Fruit fly (Drosophila melanogaster) whole organism, prepupa: ENCODE measurements around the gene CG13239.

Source experiments
- Blimp-1 ChIP-seq: fragments of 200-800 bp; sonication (Bioruptor generic); optimal IDR thresholded peaks from 3 replicates; lab custom pipeline; 2017; ENCODE audit warnings: missing biosample characterization, missing genetic modification characterization, mild to moderate bottlenecking, moderate library complexity, missing genetic modification reagents
- CG10631 ChIP-seq: fragments of 200-800 bp; sonication (Bioruptor generic); optimal IDR thresholded peaks from 2 replicates; lab custom pipeline; 2016; ENCODE audit warnings: missing biosample characterization, missing genetic modification characterization
- CG10669 ChIP-seq: fragments of 200-800 bp; sonication (Bioruptor generic); optimal IDR thresholded peaks from 3 replicates; lab custom pipeline; 2018; ENCODE audit warnings: missing biosample characterization, mild to moderate bottlenecking, missing genetic modification characterization, moderate library complexity
- CG11294 ChIP-seq: fragments of 200-800 bp; sonication (Bioruptor generic); IDR thresholded peaks from 2 replicates; pipeline ENCODE4 v1.3.6; 2022; ENCODE audit warnings: missing biosample characterization, missing genetic modification characterization
- CG11762 ChIP-seq: fragments of 200-800 bp; sonication (Bioruptor generic); optimal IDR thresholded peaks from 3 replicates; lab custom pipeline; 2016; ENCODE audit warnings: missing biosample characterization, missing genetic modification characterization; ENCODE audit not compliant: insufficient read depth
- CG11902 ChIP-seq: fragments of 200-800 bp; sonication (Bioruptor generic); optimal IDR thresholded peaks from 3 replicates; lab custom pipeline; 2016; ENCODE audit warnings: missing biosample characterization, missing genetic modification characterization
- CG15336 ChIP-seq: fragments of 200-800 bp; sonication (Bioruptor generic); IDR thresholded peaks from 2 replicates; pipeline ENCODE4 v1.3.6; 2022; ENCODE audit warnings: missing biosample characterization, missing genetic modification characterization
- CG1621 ChIP-seq: fragments of 200-800 bp; sonication (Bioruptor generic); optimal IDR thresholded peaks from 3 replicates; lab custom pipeline; 2018; ENCODE audit warnings: missing biosample characterization, mild to moderate bottlenecking, missing genetic modification characterization
- CG16779 ChIP-seq: fragments of 200-800 bp; sonication (Bioruptor generic); optimal IDR thresholded peaks from 3 replicates; lab custom pipeline; 2017; ENCODE audit warnings: missing biosample characterization, mild to moderate bottlenecking, missing genetic modification characterization
- CG31627 ChIP-seq: fragments of 200-800 bp; sonication (Bioruptor generic); optimal IDR thresholded peaks from 3 replicates; lab custom pipeline; 2016; ENCODE audit warnings: missing biosample characterization, missing genetic modification characterization
- CG32006 ChIP-seq: fragments of 200-800 bp; sonication (Bioruptor generic); optimal IDR thresholded peaks from 3 replicates; lab custom pipeline; 2017; ENCODE audit warnings: missing biosample characterization, mild to moderate bottlenecking, missing genetic modification characterization
- CG34406 ChIP-seq: fragments of 200-800 bp; sonication (Bioruptor generic); optimal IDR thresholded peaks from 3 replicates; lab custom pipeline; 2016; ENCODE audit warnings: missing biosample characterization, missing genetic modification characterization
- CG4318 ChIP-seq: fragments of 200-800 bp; sonication (Bioruptor generic); optimal IDR thresholded peaks from 3 replicates; lab custom pipeline; 2017; ENCODE audit warnings: missing biosample characterization, mild to moderate bottlenecking, missing genetic modification characterization
- CG6163 ChIP-seq: fragments of 200-800 bp; sonication (Bioruptor generic); IDR thresholded peaks from 3 replicates; pipeline ENCODE4 v1.3.6; 2022; ENCODE audit warnings: missing biosample characterization, missing genetic modification characterization
- CG6276 ChIP-seq: fragments of 200-800 bp; sonication (Bioruptor generic); optimal IDR thresholded peaks from 2 replicates; lab custom pipeline; 2017; ENCODE audit warnings: missing biosample characterization, mild to moderate bottlenecking, missing genetic modification characterization
- CG7368 ChIP-seq: fragments of 200-800 bp; sonication (Bioruptor generic); optimal IDR thresholded peaks from 3 replicates; lab custom pipeline; 2016; ENCODE audit warnings: missing biosample characterization, missing genetic modification characterization
- CG8319 ChIP-seq: fragments of 200-800 bp; sonication (Bioruptor generic); optimal IDR thresholded peaks from 3 replicates; lab custom pipeline; 2016; ENCODE audit warnings: missing biosample characterization, missing genetic modification characterization
- CG8632 ChIP-seq: fragments of 200-800 bp; sonication (Bioruptor generic); optimal IDR thresholded peaks from 3 replicates; lab custom pipeline; 2016; ENCODE audit warnings: missing biosample characterization, missing genetic modification characterization
- CG9139 ChIP-seq: fragments of 200-800 bp; sonication (Bioruptor generic); optimal IDR thresholded peaks from 3 replicates; lab custom pipeline; 2017; ENCODE audit warnings: missing biosample characterization, mild to moderate bottlenecking, missing genetic modification characterization
- Eip75B ChIP-seq: fragments of 200-800 bp; sonication (Bioruptor generic); optimal IDR thresholded peaks from 3 replicates; lab custom pipeline; 2016; ENCODE audit warnings: missing biosample characterization, missing genetic modification characterization
- Eip78C ChIP-seq: fragments of 200-800 bp; sonication (Bioruptor generic); peaks from one replicate; lab custom pipeline; 2016; ENCODE audit warnings: missing biosample characterization, missing genetic modification characterization
- Eip93F ChIP-seq: fragments of 200-800 bp; sonication (Bioruptor generic); optimal IDR thresholded peaks from 2 replicates; lab custom pipeline; 2016; ENCODE audit warnings: missing biosample characterization, mild to moderate bottlenecking, missing genetic modification characterization
- Ets96B ChIP-seq: fragments of 200-800 bp; optimal IDR thresholded peaks from 2 replicates; lab custom pipeline; 2019; ENCODE audit warnings: missing biosample characterization, mild to moderate bottlenecking, missing genetic modification characterization, moderate library complexity
- Gug ChIP-seq: fragments of 200-800 bp; sonication (Bioruptor generic); IDR thresholded peaks from 2 replicates; pipeline ENCODE4 v1.3.6; 2022; ENCODE audit warnings: missing biosample characterization, missing genetic modification characterization
- Hr38 ChIP-seq: sonication (Bioruptor generic); optimal IDR thresholded peaks from 2 replicates; lab custom pipeline; 2016; ENCODE audit warnings: missing biosample characterization, missing genetic modification characterization
- Hr39 ChIP-seq: fragments of 200-800 bp; sonication (Bioruptor generic); optimal IDR thresholded peaks from 2 replicates; lab custom pipeline; 2016; ENCODE audit warnings: missing biosample characterization, missing genetic modification characterization
- Hr4 ChIP-seq: fragments of 200-800 bp; sonication (Bioruptor generic); optimal IDR thresholded peaks from 3 replicates; lab custom pipeline; 2016; ENCODE audit warnings: missing biosample characterization, missing genetic modification characterization
- Met ChIP-seq: fragments of 200-800 bp; sonication (Bioruptor generic); optimal IDR thresholded peaks from 3 replicates; lab custom pipeline; 2016; ENCODE audit warnings: missing biosample characterization, missing genetic modification characterization
- OdsH ChIP-seq: fragments of 200-800 bp; sonication (Bioruptor generic); optimal IDR thresholded peaks from 3 replicates; lab custom pipeline; 2016; ENCODE audit warnings: missing biosample characterization, missing genetic modification characterization
- Sox102F ChIP-seq: fragments of 200-800 bp; sonication (Bioruptor generic); optimal IDR thresholded peaks from 2 replicates; lab custom pipeline; 2016; ENCODE audit warnings: missing biosample characterization, mild to moderate bottlenecking, missing genetic modification characterization
- Sox15 ChIP-seq: fragments of 200-800 bp; sonication (Bioruptor generic); optimal IDR thresholded peaks from 3 replicates; lab custom pipeline; 2016; ENCODE audit warnings: missing biosample characterization, missing genetic modification characterization
- achi ChIP-seq: fragments of 200-800 bp; sonication (Bioruptor generic); optimal IDR thresholded peaks from 3 replicates; lab custom pipeline; 2016; ENCODE audit warnings: missing biosample characterization, missing genetic modification characterization
- acj6 ChIP-seq: fragments of 200-800 bp; sonication (Bioruptor generic); optimal IDR thresholded peaks from 3 replicates; lab custom pipeline; 2016; ENCODE audit warnings: missing biosample characterization, missing genetic modification characterization
- cyc ChIP-seq: fragments of 200-800 bp; sonication (Bioruptor generic); optimal IDR thresholded peaks from 3 replicates; lab custom pipeline; 2016; ENCODE audit warnings: missing biosample characterization, missing genetic modification characterization
- dac ChIP-seq: fragments of 200-800 bp; sonication (Bioruptor generic); optimal IDR thresholded peaks from 2 replicates; lab custom pipeline; 2017; ENCODE audit warnings: missing biosample characterization, mild to moderate bottlenecking, missing genetic modification characterization
- dsx ChIP-seq: fragments of 200-800 bp; optimal IDR thresholded peaks from 3 replicates; lab custom pipeline; 2019; ENCODE audit warnings: missing biosample characterization, mild to moderate bottlenecking, missing genetic modification characterization, moderate library complexity; ENCODE audit not compliant: poor library complexity, severe bottlenecking
- eg ChIP-seq: fragments of 200-800 bp; sonication (Bioruptor generic); IDR thresholded peaks from 3 replicates; pipeline ENCODE4 v1.3.6; 2022; ENCODE audit warnings: missing biosample characterization, missing genetic modification characterization
- esn ChIP-seq: fragments of 200-800 bp; sonication (Bioruptor generic); optimal IDR thresholded peaks from 2 replicates; lab custom pipeline; 2016; ENCODE audit warnings: missing biosample characterization, mild to moderate bottlenecking, missing genetic modification characterization, moderate library complexity
- fd59A ChIP-seq: fragments of 200-800 bp; sonication (Bioruptor generic); optimal IDR thresholded peaks from 2 replicates; lab custom pipeline; 2017; ENCODE audit warnings: missing biosample characterization, mild to moderate bottlenecking, missing genetic modification characterization, missing genetic modification reagents
- fd85E ChIP-seq: fragments of 200-800 bp; sonication (Bioruptor generic); optimal IDR thresholded peaks from 3 replicates; lab custom pipeline; 2016; ENCODE audit warnings: missing biosample characterization, missing genetic modification characterization
- lz ChIP-seq: fragments of 200-800 bp; sonication (Bioruptor generic); optimal IDR thresholded peaks from 3 replicates; lab custom pipeline; 2016; ENCODE audit warnings: missing biosample characterization, missing genetic modification characterization
- net ChIP-seq: fragments of 200-800 bp; sonication (Bioruptor generic); optimal IDR thresholded peaks from 3 replicates; lab custom pipeline; 2016; ENCODE audit warnings: missing biosample characterization, missing genetic modification characterization
- pdm3 ChIP-seq: fragments of 200-800 bp; sonication (Bioruptor generic); optimal IDR thresholded peaks from 3 replicates; lab custom pipeline; 2016; ENCODE audit warnings: missing biosample characterization, missing genetic modification characterization
- spab ChIP-seq: fragments of 200-800 bp; sonication (Bioruptor generic); optimal IDR thresholded peaks from 2 replicates; lab custom pipeline; 2017; ENCODE audit warnings: missing biosample characterization, mild to moderate bottlenecking, missing genetic modification characterization, missing genetic modification reagents
- svp ChIP-seq: fragments of 200-800 bp; sonication (Bioruptor generic); peaks from one replicate; lab custom pipeline; 2016; ENCODE audit warnings: missing biosample characterization, missing genetic modification characterization
- topi ChIP-seq: fragments of 200-800 bp; sonication (Bioruptor generic); optimal IDR thresholded peaks from 3 replicates; lab custom pipeline; 2016; ENCODE audit warnings: missing biosample characterization, missing genetic modification characterization

The CG13239 gene

dm6 chr3L:22847679-22848118 is 12.9 kb upstream of the CG13239 start (continued):
- no peak for TF ChIP-seq CG11902 (GFP tag; lab: Kevin White, UChicago)
- TF ChIP-seq, all 60 proteins: peak for 20

DNA sequence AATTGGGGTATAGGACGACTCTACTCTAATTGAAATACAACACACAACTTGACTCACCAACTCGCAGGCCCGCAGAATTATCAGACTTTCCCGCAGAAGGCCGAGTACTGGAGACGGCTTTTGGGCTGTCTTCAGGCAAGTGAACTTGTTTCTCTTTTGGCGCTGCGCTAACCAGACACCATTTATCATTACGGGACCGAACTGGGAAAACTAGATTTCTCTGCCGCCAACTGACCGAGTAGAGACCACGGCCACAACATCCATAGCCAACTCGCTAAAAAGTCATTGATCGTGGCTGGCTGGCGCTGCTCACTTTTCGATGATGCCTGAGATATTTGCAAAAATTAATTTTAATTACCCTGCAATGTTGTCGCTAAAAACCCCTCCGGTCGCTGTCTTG is 11.6 kb upstream of the CG13239 start:
- no peak for TF ChIP-seq Eip75B
- TF ChIP-seq esn, result no peak
- peak; percentile 86 for TF ChIP-seq dsx (GFP tag; lab: Kevin White, UChicago)
- TF ChIP-seq, all 60 proteins: peak for 1

DNA sequence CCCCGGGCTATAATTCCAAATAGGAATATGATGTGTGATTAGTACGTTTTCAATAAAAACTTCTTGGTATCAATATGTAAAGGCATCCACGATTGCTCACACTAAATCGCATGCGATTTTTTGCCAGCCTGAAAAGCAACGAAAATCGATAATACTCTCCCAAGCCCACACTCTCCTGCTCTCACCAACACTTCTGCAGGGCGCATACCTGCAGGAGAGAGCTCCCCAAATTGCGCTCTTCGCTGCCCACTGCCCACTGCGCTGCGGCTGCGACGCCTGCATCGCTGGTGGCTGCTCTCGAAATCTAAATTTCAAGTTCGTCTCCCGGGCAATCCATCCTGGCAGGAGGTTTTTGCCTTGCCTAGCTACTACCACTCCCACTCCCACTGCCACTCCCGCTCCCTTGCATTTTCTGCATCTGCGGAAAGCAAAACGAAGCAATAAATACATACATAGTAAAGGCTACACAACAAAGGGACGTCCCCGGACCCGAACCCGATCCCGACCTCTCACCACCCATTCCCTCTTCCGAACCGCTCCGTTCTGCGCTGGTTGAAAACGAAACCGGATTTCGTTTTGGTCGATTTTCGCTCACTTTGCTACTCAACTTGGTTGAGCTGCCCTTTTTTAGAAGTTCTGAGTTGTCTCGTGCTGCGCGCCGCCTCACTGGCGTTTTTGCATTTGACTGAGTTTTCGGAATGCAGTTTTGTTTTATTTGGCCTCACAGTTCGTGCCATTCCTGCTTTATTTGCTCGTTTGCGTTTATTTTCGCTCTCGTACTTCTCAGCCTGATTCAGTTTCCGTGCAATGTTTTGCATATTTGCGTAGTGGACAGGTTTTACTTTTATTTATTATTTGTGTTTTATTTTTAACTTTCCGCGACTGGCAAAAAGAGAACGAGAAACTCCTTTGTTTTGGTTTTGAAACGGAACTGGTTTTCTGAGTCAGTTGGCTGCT is 9.1 kb upstream of the CG13239 start:
- TF ChIP-seq achi (GFP tag; lab: Kevin White, UChicago) (peak; percentile 54), CG4318 (GFP tag; lab: Kevin White, UChicago) (no peak), CG6276 (GFP tag; lab: Kevin White, UChicago) (peak; percentile 79), fd85E (peak; percentile 41), CG10631 (GFP tag; lab: Kevin White, UChicago) (peak; percentile 37), eg (0 out of 3 replicates have a peak, but pooled peaks have one; percentile 43), CG8632 (GFP tag; lab: Kevin White, UChicago) (peak; percentile 58), spab (GFP tag; lab: Kevin White, UChicago) (peak; percentile 92), Met (peak; percentile 34), dsx (GFP tag; lab: Kevin White, UChicago) (peak; percentile 99), topi (GFP tag; lab: Kevin White, UChicago) (peak; percentile 26), net (GFP tag; lab: Kevin White, UChicago) (peak; percentile 70), CG1621 (peak; percentile 85), Blimp-1 (peak; percentile 97), CG15336 (peak; percentile 38; the same call in 1 of the 2 replicates), Sox15 (GFP tag; lab: Kevin White, UChicago) (no peak), CG9139 (GFP tag; lab: Kevin White, UChicago) (peak; percentile 96), Hr4 (GFP tag; lab: Kevin White, UChicago) (no peak), CG34406 (GFP tag; lab: Kevin White, UChicago) (peak; percentile 61), Ets96B (tag; lab: Kevin White, UChicago) (peak; percentile 79), CG7368 (peak; percentile 52), Hr39 (GFP tag; lab: Kevin White, UChicago) (no peak), CG11294 (GFP tag; lab: Robert Waterston, UW) (no peak), CG11762 (GFP tag; lab: Kevin White, UChicago) (peak; percentile 1), Hr38 (GFP tag; lab: Kevin White, UChicago) (no peak), lz (GFP tag; lab: Kevin White, UChicago) (peak; percentile 11), cyc (GFP tag; lab: Kevin White, UChicago) (no peak), dac (no peak), fd59A (GFP tag; lab: Kevin White, UChicago) (peak; percentile 61), CG8319 (GFP tag; lab: Kevin White, UChicago) (peak; percentile 22), CG6163 (GFP tag; lab: Robert Waterston, UW) (peak; percentile 79; the same call in 2 of the 3 replicates), Eip78C (GFP tag; lab: Kevin White, UChicago) (peak; percentile 89), pdm3 (GFP tag; lab: Kevin White, UChicago) (peak; percentile 58), svp (GFP tag; lab: Kevin White, UChicago) (peak; percentile 78), OdsH (GFP tag; lab: Kevin White, UChicago) (peak; percentile 10), CG16779 (tag; lab: Kevin White, UChicago) (peak; percentile 84), Eip93F (GFP tag; lab: Kevin White, UChicago) (peak; percentile 14), Sox102F (GFP tag; lab: Kevin White, UChicago) (peak; percentile 72), CG31627 (GFP tag; lab: Kevin White, UChicago) (no peak), acj6 (peak; percentile 6), Gug (GFP tag; lab: Robert Waterston, UW) (0 out of 2 replicates have a peak, but pooled peaks have one; percentile 8), CG10669 (GFP tag; lab: Kevin White, UChicago) (peak; percentile 85), CG32006 (GFP tag; lab: Kevin White, UChicago) (peak; percentile 21)
